Fruit fly (Drosophila melanogaster) whole organism: ENCODE data around the gene Vta1.

ENCODE experiments used
- CG8478 ChIP-seq: fragments of >200 bp; optimal IDR thresholded peaks from 2 replicates; lab custom pipeline; 2018; ENCODE audit warnings: inconsistent platforms
- psq ChIP-seq: fragments of >200 bp; optimal IDR thresholded peaks from 2 replicates; lab custom pipeline; 2017

- TF ChIP-seq CG8478 (lab: Kevin White, UChicago) (no peak), psq (no peak)
Measured at dm6 chr3L:1692122-1692786, 39.6 kb upstream of the Vta1 start.
